Fruit fly (Drosophila melanogaster) whole organism, embryonic: Measurements from ENCODE around the gene hry.
A peak's percentile ranks its signal among the peaks of the same experiment; 100 is the strongest.

Experiments used
- Ada2b ChIP-seq: fragments of 200-800 bp; sonication (Bioruptor generic); IDR thresholded peaks from 2 replicates; pipeline ENCODE4 v1.3.6; 2022; ENCODE audit warnings: missing biosample characterization, missing genetic modification characterization
- Atf-2 ChIP-seq: fragments of 200-800 bp; sonication (Bioruptor generic); optimal IDR thresholded peaks from 2 replicates; lab custom pipeline; 2016; ENCODE audit warnings: missing biosample characterization, missing genetic modification characterization
- B-H1 ChIP-seq: fragments of 200-800 bp; sonication (Bioruptor generic); IDR thresholded peaks from 3 replicates; pipeline ENCODE4 v1.3.6; 2022; ENCODE audit warnings: missing biosample characterization, missing genetic modification characterization
- Blimp-1 ChIP-seq: fragments of 200-800 bp; sonication (Bioruptor generic); optimal IDR thresholded peaks from 3 replicates; lab custom pipeline; 2018; ENCODE audit warnings: missing biosample characterization, missing genetic modification characterization, mild to moderate bottlenecking, moderate library complexity, missing genetic modification reagents
- Bteb2 ChIP-seq: fragments of 200-800 bp; sonication (Bioruptor generic); optimal IDR thresholded peaks from 2 replicates; lab custom pipeline; 2016; ENCODE audit warnings: missing biosample characterization, missing genetic modification characterization
- CG10431 ChIP-seq: fragments of 200-800 bp; sonication (Bioruptor generic); optimal IDR thresholded peaks from 3 replicates; lab custom pipeline; 2018; ENCODE audit warnings: missing biosample characterization, mild to moderate bottlenecking, missing genetic modification characterization
- CG12219 ChIP-seq: fragments of 200-800 bp; sonication (Bioruptor generic); optimal IDR thresholded peaks from 3 replicates; lab custom pipeline; 2018; ENCODE audit warnings: missing biosample characterization, mild to moderate bottlenecking, missing genetic modification characterization
- CG12299 ChIP-seq: fragments of 200-800 bp; sonication (Bioruptor generic); optimal IDR thresholded peaks from 2 replicates; lab custom pipeline; 2018; ENCODE audit warnings: missing biosample characterization, mild to moderate bottlenecking, missing genetic modification characterization
- CG1233 ChIP-seq: fragments of 200-800 bp; sonication (Bioruptor generic); optimal IDR thresholded peaks from 4 replicates; lab custom pipeline; 2018; ENCODE audit warnings: missing biosample characterization, mild to moderate bottlenecking, missing genetic modification characterization
- CG12391 ChIP-seq: fragments of 200-800 bp; sonication (Bioruptor generic); optimal IDR thresholded peaks from 3 replicates; lab custom pipeline; 2018; ENCODE audit warnings: missing biosample characterization, mild to moderate bottlenecking, missing genetic modification characterization, moderate library complexity
- CG14050 ChIP-seq: fragments of 200-800 bp; sonication (Bioruptor generic); IDR thresholded peaks from 3 replicates; pipeline ENCODE4 v1.3.6; 2022; ENCODE audit warnings: missing biosample characterization, missing genetic modification characterization
- CG15479 ChIP-seq: fragments of 200-800 bp; sonication (Bioruptor generic); optimal IDR thresholded peaks from 3 replicates; lab custom pipeline; 2019; ENCODE audit warnings: missing biosample characterization, mild to moderate bottlenecking, missing genetic modification characterization, moderate library complexity
- CG16815 ChIP-seq: fragments of 200-800 bp; sonication (Bioruptor generic); optimal IDR thresholded peaks from 3 replicates; lab custom pipeline; 2017; ENCODE audit warnings: missing biosample characterization, mild to moderate bottlenecking, missing genetic modification characterization
- CG30403 ChIP-seq: fragments of 200-800 bp; sonication (Bioruptor generic); optimal IDR thresholded peaks from 3 replicates; lab custom pipeline; 2016; ENCODE audit warnings: missing biosample characterization, missing genetic modification characterization
- CG6272 ChIP-seq: fragments of 200-800 bp; sonication (Bioruptor generic); IDR thresholded peaks from 2 replicates; pipeline ENCODE4 v1.3.6; 2022; ENCODE audit warnings: missing biosample characterization, missing genetic modification characterization
- CG7745 ChIP-seq: fragments of 200-800 bp; sonication (Bioruptor generic); optimal IDR thresholded peaks from 2 replicates; lab custom pipeline; 2018; ENCODE audit warnings: missing biosample characterization, mild to moderate bottlenecking, missing genetic modification characterization, moderate library complexity
- CG8281 ChIP-seq: fragments of 200-800 bp; sonication (Bioruptor generic); optimal IDR thresholded peaks from 2 replicates; lab custom pipeline; 2018; ENCODE audit warnings: missing biosample characterization, mild to moderate bottlenecking, missing genetic modification characterization, moderate library complexity
- CG9817 ChIP-seq: fragments of 200-800 bp; sonication (Bioruptor generic); optimal IDR thresholded peaks from 2 replicates; lab custom pipeline; 2018; ENCODE audit warnings: missing biosample characterization, mild to moderate bottlenecking, missing genetic modification characterization, moderate library complexity
- CG9876 ChIP-seq: fragments of 200-800 bp; sonication (Bioruptor generic); optimal IDR thresholded peaks from 2 replicates; lab custom pipeline; 2016; ENCODE audit warnings: missing biosample characterization, missing genetic modification characterization
- Doc2 ChIP-seq: fragments of 200-800 bp; sonication (Bioruptor generic); IDR thresholded peaks from 2 replicates; pipeline ENCODE4 v1.3.6; 2022; ENCODE audit warnings: missing biosample characterization, missing genetic modification characterization
- HmgZ ChIP-seq: fragments of 200-800 bp; sonication (Bioruptor generic); optimal IDR thresholded peaks from 2 replicates; lab custom pipeline; 2018; ENCODE audit warnings: missing biosample characterization, mild to moderate bottlenecking, missing genetic modification characterization
- Hr3 ChIP-seq: fragments of 200-800 bp; sonication (Bioruptor generic); optimal IDR thresholded peaks from 3 replicates; lab custom pipeline; 2016; ENCODE audit warnings: missing biosample characterization, missing genetic modification characterization
- NC2β ChIP-seq: fragments of 200-800 bp; sonication (Bioruptor generic); optimal IDR thresholded peaks from 2 replicates; lab custom pipeline; 2016; ENCODE audit warnings: missing biosample characterization, missing genetic modification characterization
- NFAT ChIP-seq: fragments of 200-800 bp; sonication (Bioruptor generic); IDR thresholded peaks from 2 replicates; pipeline ENCODE4 v1.3.6; 2022; ENCODE audit warnings: missing biosample characterization, missing genetic modification characterization
- Oli ChIP-seq: fragments of 200-800 bp; sonication (Bioruptor generic); optimal IDR thresholded peaks from 2 replicates; lab custom pipeline; 2018; ENCODE audit warnings: missing biosample characterization, mild to moderate bottlenecking, missing genetic modification characterization, moderate library complexity
- Vsx1 ChIP-seq: fragments of 200-800 bp; sonication (Bioruptor generic); optimal IDR thresholded peaks from 2 replicates; lab custom pipeline; 2017; ENCODE audit warnings: missing biosample characterization, mild to moderate bottlenecking, missing genetic modification characterization, missing genetic modification reagents
- aop ChIP-seq: fragments of 200-800 bp; sonication (Bioruptor generic); IDR thresholded peaks from 2 replicates; pipeline ENCODE4 v1.3.6; 2022; ENCODE audit warnings: missing biosample characterization, missing genetic modification characterization
- az2 ChIP-seq: fragments of 200-800 bp; sonication (Bioruptor generic); optimal IDR thresholded peaks from 3 replicates; lab custom pipeline; 2016; ENCODE audit warnings: missing biosample characterization, missing genetic modification characterization
- cg ChIP-seq: fragments of 200-800 bp; sonication (Bioruptor generic); optimal IDR thresholded peaks from 3 replicates; lab custom pipeline; 2019; ENCODE audit warnings: missing biosample characterization, mild to moderate bottlenecking, missing genetic modification characterization, moderate library complexity
- chif ChIP-seq, 2 experiments: fragments of 200-800 bp; sonication (Bioruptor generic); optimal IDR thresholded peaks; 3 replicates each; lab custom pipeline; 2016; ENCODE audit warnings: missing biosample characterization in 2 of 2, missing genetic modification characterization in 2 of 2
- da ChIP-seq: fragments of 200-800 bp; sonication (Bioruptor generic); optimal IDR thresholded peaks from 2 replicates; lab custom pipeline; 2016; ENCODE audit warnings: missing biosample characterization, missing genetic modification characterization
- dmrt11E ChIP-seq: fragments of 200-800 bp; sonication (Bioruptor generic); optimal IDR thresholded peaks from 3 replicates; lab custom pipeline; 2018; ENCODE audit warnings: missing biosample characterization, mild to moderate bottlenecking, missing genetic modification characterization, moderate library complexity
- esg ChIP-seq: fragments of 200-800 bp; sonication (Bioruptor generic); conservative IDR thresholded peaks from 2 replicates; pipeline ENCODE4 v1.3.6; 2022; ENCODE audit warnings: missing biosample characterization, missing genetic modification characterization
- hb ChIP-seq: fragments of 200-800 bp; sonication (Bioruptor generic); IDR thresholded peaks from 3 replicates; pipeline ENCODE4 v1.3.6; 2022; ENCODE audit warnings: missing biosample characterization, missing genetic modification characterization; ENCODE audit not compliant: partially characterized antibody
- hth ChIP-seq: fragments of >200 bp; optimal IDR thresholded peaks from 2 replicates; lab custom pipeline; 2017; ENCODE audit warnings: inconsistent platforms
- insv ChIP-seq, 2 experiments: fragments of 200-800 bp; sonication (Bioruptor generic); optimal IDR thresholded peaks; 3 replicates each; lab custom pipeline; 2016 to 2018; ENCODE audit warnings: missing biosample characterization in 2 of 2, missing genetic modification characterization in 2 of 2
- lov ChIP-seq, 2 experiments: fragments of 200-800 bp in 1 of 2; fragments of >200 bp in 1 of 2; sonication (Bioruptor generic) in 1 of 2; IDR thresholded peaks in 1 of 2; optimal IDR thresholded peaks in 1 of 2; 2 replicates in 1 of 2; 3 replicates in 1 of 2; pipeline versions ENCODE4 v1.3.6 to Lab custom; 2017 to 2022; ENCODE audit warnings: missing biosample characterization in 1 of 2, missing genetic modification characterization in 1 of 2
- nerfin-2 ChIP-seq: fragments of 200-800 bp; sonication (Bioruptor generic); IDR thresholded peaks from 2 replicates; pipeline ENCODE4 v1.3.6; 2022; ENCODE audit warnings: missing biosample characterization, missing genetic modification characterization; ENCODE audit not compliant: partially characterized antibody
- pho ChIP-seq: fragments of 200-800 bp; sonication (Bioruptor generic); optimal IDR thresholded peaks from 2 replicates; lab custom pipeline; 2016; ENCODE audit warnings: missing biosample characterization, missing genetic modification characterization
- pnt ChIP-seq: fragments of 200-800 bp; sonication (Bioruptor generic); optimal IDR thresholded peaks from 3 replicates; lab custom pipeline; 2016; ENCODE audit warnings: missing biosample characterization, missing genetic modification characterization
- pros ChIP-seq: fragments of 200-800 bp; sonication (Bioruptor generic); optimal IDR thresholded peaks from 3 replicates; lab custom pipeline; 2019; ENCODE audit warnings: missing biosample characterization, mild to moderate bottlenecking, missing genetic modification characterization, moderate library complexity
- ro ChIP-seq: fragments of 200-800 bp; sonication (Bioruptor generic); IDR thresholded peaks from 2 replicates; pipeline ENCODE4 v1.3.6; 2022; ENCODE audit warnings: missing biosample characterization, missing genetic modification characterization
- so ChIP-seq: fragments of 200-800 bp; sonication (Bioruptor generic); IDR thresholded peaks from 3 replicates; pipeline ENCODE4 v1.3.6; 2022; ENCODE audit warnings: missing biosample characterization, missing genetic modification characterization
- sqz ChIP-seq: fragments of 200-800 bp; sonication (Bioruptor generic); optimal IDR thresholded peaks from 3 replicates; lab custom pipeline; 2018; ENCODE audit warnings: missing biosample characterization, mild to moderate bottlenecking, missing genetic modification characterization
- ssp ChIP-seq: fragments of 200-800 bp; sonication (Bioruptor generic); IDR thresholded peaks from 2 replicates; pipeline ENCODE4 v1.3.6; 2022; ENCODE audit warnings: missing biosample characterization, missing genetic modification characterization
- trem ChIP-seq: fragments of 200-800 bp; optimal IDR thresholded peaks from 3 replicates; lab custom pipeline; 2019; ENCODE audit warnings: missing biosample characterization, mild to moderate bottlenecking, missing genetic modification characterization, moderate library complexity
- trh ChIP-seq: fragments of 200-800 bp; sonication (Bioruptor generic); optimal IDR thresholded peaks from 2 replicates; lab custom pipeline; 2016; ENCODE audit warnings: missing biosample characterization, missing genetic modification characterization
- vvl ChIP-seq: fragments of 200-800 bp; sonication (Bioruptor generic); IDR thresholded peaks from 2 replicates; pipeline ENCODE4 v1.3.6; 2022; ENCODE audit warnings: missing biosample characterization, missing genetic modification characterization
- yki ChIP-seq: fragments of >200 bp; optimal IDR thresholded peaks from 3 replicates; lab custom pipeline; 2018
- zfh2 ChIP-seq: fragments of 200-800 bp; sonication (Bioruptor generic); optimal IDR thresholded peaks from 2 replicates; lab custom pipeline; 2016; ENCODE audit warnings: missing biosample characterization, missing genetic modification characterization

Gene hry

DNA sequence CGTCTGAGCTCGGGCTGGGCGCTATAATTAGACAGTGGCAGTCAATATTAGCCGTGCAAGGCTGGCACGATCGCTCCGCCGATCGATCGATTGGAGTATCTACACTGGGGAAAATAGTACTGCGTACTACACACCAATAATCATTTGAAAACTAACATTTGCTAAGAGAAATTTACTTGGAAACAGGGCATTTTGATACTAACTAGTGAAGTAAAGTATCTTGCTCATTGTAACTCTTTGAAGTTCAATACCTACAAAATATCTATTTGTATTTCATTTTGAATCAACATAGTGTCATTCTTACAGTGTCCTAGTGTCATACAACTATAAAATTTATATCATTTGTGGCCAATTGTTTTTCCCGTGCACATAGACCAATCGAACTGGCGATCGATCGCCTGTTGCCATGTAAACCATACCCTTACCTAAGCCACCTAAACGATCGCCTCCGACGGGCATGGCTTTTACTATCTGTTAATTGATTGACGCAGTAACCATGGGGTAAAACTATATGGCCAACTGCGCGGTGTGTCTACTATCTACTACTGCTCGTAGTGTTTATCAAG, 25.2 kb downstream of the hry start (continued):
- TF ChIP-seq CG30403 (GFP tag; lab: Kevin White, UChicago), result peak; percentile 89
- peak; percentile 81 for TF ChIP-seq az2 (GFP tag; lab: Kevin White, UChicago)
- TF ChIP-seq dmrt11E (tag; lab: Kevin White, UChicago), result peak; percentile 70
- peak; percentile 74 for TF ChIP-seq CG9817 (tag; lab: Kevin White, UChicago)
- no peak for TF ChIP-seq CG15479
- TF ChIP-seq ssp (GFP tag; lab: Robert Waterston, UW), result peak; percentile 61
- TF ChIP-seq Ada2b, result peak; percentile 77
- no peak for TF ChIP-seq aop (GFP tag; lab: Robert Waterston, UW)
- TF ChIP-seq pho (GFP tag; lab: Kevin White, UChicago), result peak; percentile 86
- TF ChIP-seq Hr3, result peak; percentile 82
- TF ChIP-seq pnt, result peak; percentile 50
- no peak for TF ChIP-seq insv (GFP tag; optimal IDR thresholded peaks at IDR 0.05; lab: Kevin White, UChicago)
- no peak for TF ChIP-seq yki (lab: Kevin White, UChicago)
- TF ChIP-seq esg (GFP tag; lab: Robert Waterston, UW), result peak; percentile 74
- TF ChIP-seq CG16815 (GFP tag; lab: Kevin White, UChicago), result peak; percentile 62
- TF ChIP-seq HmgZ, result peak; percentile 64
- peak; percentile 38 for TF ChIP-seq CG8281
- no peak for TF ChIP-seq nerfin-2 (GFP tag; lab: Robert Waterston, UW)
- TF ChIP-seq trem, result peak; percentile 43
- TF ChIP-seq ro (GFP tag; lab: Robert Waterston, UW), result peak; percentile 50; the same call in 1 of the 2 replicates
- no peak for TF ChIP-seq hb (GFP tag; lab: Robert Waterston, UW)
- TF ChIP-seq Oli (tag; lab: Kevin White, UChicago), result peak; percentile 89
- peak; percentile 25 for TF ChIP-seq CG12299 (tag; lab: Kevin White, UChicago)
- peak; percentile 58 for TF ChIP-seq NC2β
- peak; percentile 53 for TF ChIP-seq da (GFP tag; lab: Kevin White, UChicago)
- 0 out of 2 replicates have a peak, but pooled peaks have one; percentile 43 for TF ChIP-seq CG6272 (GFP tag; lab: Robert Waterston, UW)
- peak; percentile 57; the same call in 2 of the 3 replicates for TF ChIP-seq B-H1 (GFP tag; lab: Robert Waterston, UW)
- TF ChIP-seq CG10431 (GFP tag; lab: Kevin White, UChicago), result no peak
- TF ChIP-seq chif (GFP tag; optimal IDR thresholded peaks at IDR 0.05; lab: Kevin White, UChicago), result peak; percentile 70 to 71
- TF ChIP-seq lov (optimal IDR thresholded peaks at IDR 0.05; lab: Kevin White, UChicago), result no peak
- no peak for TF ChIP-seq lov (GFP tag; IDR thresholded peaks at IDR 0.05; lab: Robert Waterston, UW)
- peak; percentile 33; the same call in 1 of the 3 replicates for TF ChIP-seq so (GFP tag; lab: Robert Waterston, UW)
- TF ChIP-seq CG12219 (GFP tag; lab: Kevin White, UChicago), result peak; percentile 78
- no peak for TF ChIP-seq Doc2 (GFP tag; lab: Robert Waterston, UW)
- TF ChIP-seq trh (GFP tag; lab: Kevin White, UChicago), result peak; percentile 7
- TF ChIP-seq NFAT (GFP tag; lab: Robert Waterston, UW), result no peak
- peak; percentile 70 for TF ChIP-seq vvl (GFP tag; lab: Robert Waterston, UW)
- no peak for TF ChIP-seq CG7745 (tag; lab: Kevin White, UChicago)
- peak; percentile 52; the same call in 2 of the 3 replicates for TF ChIP-seq CG14050
- peak; percentile 1 for TF ChIP-seq sqz (GFP tag; lab: Kevin White, UChicago)
- TF ChIP-seq pros (GFP tag; lab: Kevin White, UChicago), result no peak
- peak; percentile 70 for TF ChIP-seq zfh2
- no peak for TF ChIP-seq cg (GFP tag; lab: Kevin White, UChicago)
- peak; percentile 83 for TF ChIP-seq CG12391 (tag; lab: Kevin White, UChicago)
- peak; percentile 74 for TF ChIP-seq Atf-2 (GFP tag; lab: Kevin White, UChicago)
- TF ChIP-seq hth (lab: Kevin White, UChicago), result no peak
- peak; percentile 59 for TF ChIP-seq CG9876
- peak; percentile 94 for TF ChIP-seq Vsx1 (GFP tag; lab: Kevin White, UChicago)
- TF ChIP-seq CG1233 (GFP tag; lab: Kevin White, UChicago), result peak; percentile 75
- peak; percentile 78 for TF ChIP-seq Bteb2 (GFP tag; lab: Kevin White, UChicago)
- peak; percentile 67 for TF ChIP-seq Blimp-1 (GFP tag; lab: Kevin White, UChicago)
